Worm (Caenorhabditis elegans): ENCODE data around the gene C39B5.14.

- TF ChIP-seq tra-4 (tag; optimal IDR thresholded peaks at IDR 0.05), result no peak
- TF ChIP-seq ama-1 (optimal IDR thresholded peaks at IDR 0.05), result no peak
- no peak for TF ChIP-seq hnd-1 (tag; optimal IDR thresholded peaks at IDR 0.05)
- TF ChIP-seq flt-1 (GFP tag; IDR thresholded peaks at IDR 0.05), result no peak
- no peak for TF ChIP-seq ets-7 (tag; optimal IDR thresholded peaks at IDR 0.05)
- TF ChIP-seq hmg-4 (GFP tag; optimal IDR thresholded peaks at IDR 0.05), result no peak
- no peak for TF ChIP-seq aly-1 (tag; optimal IDR thresholded peaks at IDR 0.05)
- TF ChIP-seq pes-1 (GFP tag; IDR thresholded peaks at IDR 0.05), result no peak
- TF ChIP-seq scrt-1 (GFP tag; IDR thresholded peaks at IDR 0.05), result no peak
- no peak for TF ChIP-seq ceh-36 (tag; optimal IDR thresholded peaks at IDR 0.05)
- no peak for TF ChIP-seq B0310.2 (tag; optimal IDR thresholded peaks at IDR 0.05)
- no peak for TF ChIP-seq hmbx-1 (tag; optimal IDR thresholded peaks at IDR 0.05)
- no peak for TF ChIP-seq F13C5.2 (tag; optimal IDR thresholded peaks at IDR 0.05)
- no peak for TF ChIP-seq ceh-13 (GFP tag; optimal IDR thresholded peaks at IDR 0.05)
These were observed 47.6 kb downstream of the C39B5.14 start, which contains the start of gene fbxa-43 for ce11 chrIII:2258863-2259262.
